Fruit fly (Drosophila melanogaster): ENCODE results near the gene Axn.

Gene Axn

DNA sequence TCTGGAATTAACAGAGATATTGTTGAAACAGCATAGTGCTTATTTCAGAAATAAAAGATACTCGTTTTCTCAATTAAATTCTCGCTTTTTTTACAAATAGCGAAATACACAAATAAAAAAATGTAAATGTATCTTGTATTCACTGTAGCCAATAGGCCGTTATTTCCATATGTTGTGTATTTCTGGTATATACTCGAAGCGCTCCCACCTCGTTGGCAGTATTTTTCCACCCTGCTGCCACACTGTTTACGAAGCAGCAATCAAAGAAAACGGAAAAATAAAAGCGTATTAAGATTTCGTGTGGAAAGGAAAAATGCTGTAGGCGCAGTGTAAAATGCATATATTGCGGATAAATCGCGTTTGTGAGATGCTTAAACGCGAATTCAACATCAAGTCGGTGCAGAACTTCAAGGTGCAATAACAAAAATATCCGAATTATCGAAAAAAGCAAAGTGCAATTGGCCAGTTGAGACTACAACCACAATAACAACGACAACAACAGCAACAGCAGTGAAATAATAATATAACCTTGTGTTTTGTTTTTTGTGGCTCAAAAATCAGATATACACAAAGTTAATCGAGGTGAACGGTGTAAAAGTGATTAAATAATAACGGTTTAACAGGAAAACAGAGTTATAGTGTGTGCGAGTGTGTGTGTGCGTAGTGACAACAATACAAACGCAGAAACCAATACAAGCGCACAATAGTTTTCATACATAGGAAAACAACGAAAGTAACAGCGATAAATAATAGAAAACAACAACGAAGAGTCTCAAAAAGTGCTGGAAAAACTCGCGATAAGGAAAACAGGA lies 35.6 kb downstream of the Axn start, which contains the start of gene sima (continued):
- TF ChIP-seq amos (GFP tag; IDR thresholded peaks at IDR 0.05; ENCODE audit: partially characterized antibody) (no peak), Dek (tag; optimal IDR thresholded peaks at IDR 0.05) (peak; percentile 52), sqz (GFP tag; optimal IDR thresholded peaks at IDR 0.05) (peak; percentile 19), CG18764 (GFP tag; optimal IDR thresholded peaks at IDR 0.05) (no peak), CG9797 (GFP tag; optimal IDR thresholded peaks at IDR 0.05) (peak; percentile 90), dan (GFP tag; IDR thresholded peaks at IDR 0.05) (no peak), Jarid2 (GFP tag; optimal IDR thresholded peaks at IDR 0.05) (peak; percentile 11), her (GFP tag; optimal IDR thresholded peaks at IDR 0.05) (peak; percentile 26), Vsx1 (GFP tag; optimal IDR thresholded peaks at IDR 0.05) (peak; percentile 47), hth (optimal IDR thresholded peaks at IDR 0.05) (no peak), CG34422 (GFP tag; IDR thresholded peaks at IDR 0.05) (peak; percentile 12; the same call in 1 of the 3 replicates), mirr (GFP tag; optimal IDR thresholded peaks at IDR 0.05) (no peak), maf-S (GFP tag; optimal IDR thresholded peaks at IDR 0.05) (peak; percentile 55), CG34376 (GFP tag; optimal IDR thresholded peaks at IDR 0.05) (peak; percentile 31), CG1603 (tag; optimal IDR thresholded peaks at IDR 0.05) (peak; percentile 71), CG13287 (GFP tag; IDR thresholded peaks at IDR 0.05; ENCODE audit: partially characterized antibody) (peak; percentile 25; the same call in 1 of the 2 replicates), CG8944 (GFP tag; optimal IDR thresholded peaks at IDR 0.05) (peak; percentile 4), ttk (GFP tag; IDR thresholded peaks at IDR 0.05) (peak; percentile 30), CG10147 (GFP tag; optimal IDR thresholded peaks at IDR 0.05) (peak; percentile 28), CG14860 (GFP tag; IDR thresholded peaks at IDR 0.05; ENCODE audit: partially characterized antibody) (no peak), CG8281 (tag; optimal IDR thresholded peaks at IDR 0.05) (no peak), CG4617 (GFP tag; optimal IDR thresholded peaks at IDR 0.05; ENCODE audit: borderline replicate concordance) (peak; percentile 86), CG5245 (GFP tag; optimal IDR thresholded peaks at IDR 0.05) (no peak), ham (GFP tag; IDR thresholded peaks at IDR 0.05) (no peak), bigmax (GFP tag; optimal IDR thresholded peaks at IDR 0.05) (no peak), CG10267 (tag; optimal IDR thresholded peaks at IDR 0.05) (peak; percentile 3), CG31365 (tag; optimal IDR thresholded peaks at IDR 0.05) (no peak), gsb-n (tag; optimal IDR thresholded peaks at IDR 0.05) (peak; percentile 35), shn (GFP tag; optimal IDR thresholded peaks at IDR 0.05) (peak; percentile 6), ash1 (GFP tag; optimal IDR thresholded peaks at IDR 0.05) (no peak), oc (tag; optimal IDR thresholded peaks at IDR 0.05) (peak; percentile 38), btn (GFP tag; optimal IDR thresholded peaks at IDR 0.05) (no peak), eyg (GFP tag; optimal IDR thresholded peaks at IDR 0.05) (peak; percentile 35), CG11247 (GFP tag; IDR thresholded peaks at IDR 0.05) (no peak), pb (GFP tag; optimal IDR thresholded peaks at IDR 0.05) (no peak), ci (GFP tag; IDR thresholded peaks at IDR 0.05) (peak; percentile 32; the same call in 1 of the 3 replicates), vfl (GFP tag; optimal IDR thresholded peaks at IDR 0.05) (peak; percentile 29), ewg (GFP tag; optimal IDR thresholded peaks at IDR 0.05) (no peak), CHES-1-like (GFP tag; optimal IDR thresholded peaks at IDR 0.05) (no peak), CG14965 (GFP tag; optimal IDR thresholded peaks at IDR 0.05; ENCODE audit: borderline replicate concordance) (no peak), nom (GFP tag; optimal IDR thresholded peaks at IDR 0.05) (peak; percentile 63), Fer1 (GFP tag; optimal IDR thresholded peaks at IDR 0.05) (peak; percentile 21), cg (GFP tag; optimal IDR thresholded peaks at IDR 0.05) (peak; percentile 88), CG7928 (GFP tag; optimal IDR thresholded peaks at IDR 0.05) (no peak), pita (GFP tag; optimal IDR thresholded peaks at IDR 0.05) (no peak), Hand (GFP tag; optimal IDR thresholded peaks at IDR 0.05) (no peak), Elba2 (GFP tag; optimal IDR thresholded peaks at IDR 0.05) (peak; percentile 97), kah (GFP tag; optimal IDR thresholded peaks at IDR 0.05) (no peak)

All from whole organism, embryonic.